Fruit fly (Drosophila melanogaster): ENCODE results near the gene oc.
A peak's percentile ranks its signal among the peaks of the same experiment; 100 is the strongest.

DNA sequence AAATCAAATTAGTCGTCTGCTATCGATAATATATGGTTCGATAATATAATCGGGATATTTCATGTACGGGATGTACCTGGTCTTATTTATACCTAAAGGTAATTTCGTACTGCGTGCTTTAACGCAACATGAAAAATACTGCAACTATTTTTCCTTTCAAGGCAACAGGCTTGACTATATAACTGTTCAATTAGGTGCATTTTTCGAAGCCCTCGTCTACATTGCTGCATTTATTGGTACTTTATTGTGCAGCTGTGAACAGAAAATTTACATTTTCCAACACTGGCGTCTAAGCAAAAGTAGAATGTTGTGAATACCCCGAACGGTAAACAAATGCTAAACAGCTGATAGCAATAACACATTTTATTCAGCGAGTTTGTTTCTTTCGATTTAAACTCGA lies 39.5 kb upstream of the oc start, which contains the start of the genes Ppt1 and Ogg1:
- TF ChIP-seq bab1 (GFP tag; optimal IDR thresholded peaks at IDR 0.05) (peak; percentile 81), Hr96 (GFP tag; optimal IDR thresholded peaks at IDR 0.05) (peak; percentile 68), pad (GFP tag; optimal IDR thresholded peaks at IDR 0.05) (peak; percentile 55), CG7101 (tag; optimal IDR thresholded peaks at IDR 0.05) (peak; percentile 75), ovo (GFP tag; optimal IDR thresholded peaks at IDR 0.05) (peak; percentile 82), Mnt (GFP tag; optimal IDR thresholded peaks at IDR 0.05) (peak; percentile 83), Clk (GFP tag; optimal IDR thresholded peaks at IDR 0.05) (no peak), kay (GFP tag; ENCODE audit: borderline replicate concordance) (no peak), CG5204 (GFP tag; optimal IDR thresholded peaks at IDR 0.05) (peak; percentile 38), cnc (optimal IDR thresholded peaks at IDR 0.05) (no peak)
